Fruit fly (Drosophila melanogaster) whole organism, wandering third instar larva: ENCODE results near the gene CG43245.

Experiments used
- CG32264 ChIP-seq: fragments of 200-800 bp; sonication (Bioruptor generic); optimal IDR thresholded peaks from 2 replicates; lab custom pipeline; 2016; ENCODE audit warnings: missing biosample characterization, missing genetic modification characterization
- CrebA ChIP-seq: fragments of 200-800 bp; sonication (Bioruptor generic); optimal IDR thresholded peaks from 2 replicates; lab custom pipeline; 2016; ENCODE audit warnings: missing biosample characterization, mild to moderate bottlenecking, missing genetic modification characterization, borderline replicate concordance
- Hr78 ChIP-seq: fragments of >200 bp; optimal IDR thresholded peaks from 2 replicates; lab custom pipeline; 2017; ENCODE audit warnings: missing biosample characterization, missing genetic modification characterization
- Myc ChIP-seq: fragments of >200 bp; optimal IDR thresholded peaks from 2 replicates; lab custom pipeline; 2017
- OdsH ChIP-seq: fragments of 200-800 bp; sonication (Bioruptor generic); optimal IDR thresholded peaks from 2 replicates; lab custom pipeline; 2016; ENCODE audit warnings: missing biosample characterization, mild to moderate bottlenecking, missing genetic modification characterization
- brk ChIP-seq: fragments of 200-800 bp; sonication (Bioruptor generic); optimal IDR thresholded peaks from 2 replicates; lab custom pipeline; 2016; ENCODE audit warnings: missing biosample characterization, mild to moderate bottlenecking, missing genetic modification characterization
- foxo ChIP-seq, 2 experiments: fragments of 200-800 bp; sonication (Bioruptor generic); optimal IDR thresholded peaks; 2 replicates in 1 of 2; 3 replicates in 1 of 2; lab custom pipeline; 2016 to 2017; ENCODE audit warnings: missing biosample characterization in 2 of 2, missing genetic modification characterization in 2 of 2
- h ChIP-seq: fragments of 200-800 bp; sonication (Bioruptor generic); optimal IDR thresholded peaks from 3 replicates; lab custom pipeline; 2016; ENCODE audit warnings: missing biosample characterization, mild to moderate bottlenecking, missing genetic modification characterization
- jim ChIP-seq: fragments of 175-275, 200-325 bp; sonication (Bioruptor generic); optimal IDR thresholded peaks from 2 replicates; lab custom pipeline; 2016; ENCODE audit warnings: missing biosample characterization, mild to moderate bottlenecking, missing genetic modification characterization
- rgr ChIP-seq: fragments of 200-800 bp; sonication (Bioruptor generic); optimal IDR thresholded peaks from 3 replicates; lab custom pipeline; 2016; ENCODE audit warnings: missing biosample characterization, mild to moderate bottlenecking, missing genetic modification characterization
- sage ChIP-seq: fragments of 200-800 bp; sonication (Bioruptor generic); optimal IDR thresholded peaks from 2 replicates; lab custom pipeline; 2016; ENCODE audit warnings: missing biosample characterization, mild to moderate bottlenecking, missing genetic modification characterization

- TF ChIP-seq jim (GFP tag; lab: Kevin White, UChicago) = no peak
- no peak for TF ChIP-seq h (GFP tag; lab: Kevin White, UChicago)
- no peak for TF ChIP-seq Hr78
- no peak for TF ChIP-seq rgr
- no peak for TF ChIP-seq CrebA (GFP tag; lab: Kevin White, UChicago)
- TF ChIP-seq brk = no peak
- no peak for TF ChIP-seq Myc (lab: Kevin White, UChicago)
- TF ChIP-seq OdsH (GFP tag; lab: Kevin White, UChicago) = no peak
- TF ChIP-seq foxo (GFP tag; optimal IDR thresholded peaks at IDR 0.05; lab: Kevin White, UChicago) = no peak
- no peak for TF ChIP-seq sage (GFP tag; lab: Kevin White, UChicago)
- TF ChIP-seq CG32264 (GFP tag; lab: Kevin White, UChicago) = no peak
Measured at dm6 chr3L:10793250-10793649, 21.5 kb downstream of the CG43245 start.
